Fruit fly (Drosophila melanogaster): Measurements from ENCODE around the gene CG14687.

CG14687 gene

dm6 chr3R:10760966-10761855 is 31.5 kb upstream of the CG14687 start, which contains the start of the genes MED7 and Cap-H2 (continued):
- peak; percentile 74 for TF ChIP-seq CHES-1-like (GFP tag; optimal IDR thresholded peaks at IDR 0.05)
- peak; percentile 42 for TF ChIP-seq cato (GFP tag; optimal IDR thresholded peaks at IDR 0.05; ENCODE audit: borderline replicate concordance)
- TF ChIP-seq CG5180 (GFP tag; optimal IDR thresholded peaks at IDR 0.05): no peak
- no peak for TF ChIP-seq CG31365 (tag; optimal IDR thresholded peaks at IDR 0.05)
- no peak for TF ChIP-seq CkIIα-i1 (GFP tag; IDR thresholded peaks at IDR 0.05)
- peak; percentile 58 for TF ChIP-seq CG3407 (GFP tag; optimal IDR thresholded peaks at IDR 0.05)
- TF ChIP-seq Hr3 (GFP tag; optimal IDR thresholded peaks at IDR 0.05): peak; percentile 85
- peak; percentile 12 for TF ChIP-seq disco-r (GFP tag; optimal IDR thresholded peaks at IDR 0.05)
- no peak for TF ChIP-seq wek (GFP tag; optimal IDR thresholded peaks at IDR 0.05)
- TF ChIP-seq CG9215 (GFP tag; IDR thresholded peaks at IDR 0.05): peak; percentile 100
- no peak for TF ChIP-seq gce (GFP tag; IDR thresholded peaks at IDR 0.05)
- TF ChIP-seq CG8765 (GFP tag; IDR thresholded peaks at IDR 0.05): peak; percentile 72
- TF ChIP-seq zen2 (GFP tag; IDR thresholded peaks at IDR 0.05; ENCODE audit: partially characterized antibody): peak; percentile 94
- peak; percentile 98 for TF ChIP-seq inv (GFP tag; IDR thresholded peaks at IDR 0.05; ENCODE audit: partially characterized antibody)
- peak; percentile 52 for TF ChIP-seq CG10147 (GFP tag; optimal IDR thresholded peaks at IDR 0.05)
- TF ChIP-seq Jarid2 (GFP tag; optimal IDR thresholded peaks at IDR 0.05): no peak
- TF ChIP-seq CG7928 (GFP tag; optimal IDR thresholded peaks at IDR 0.05): peak; percentile 18
- peak; percentile 74 to 83 for TF ChIP-seq chif (GFP tag; optimal IDR thresholded peaks at IDR 0.05)
- TF ChIP-seq tx (GFP tag; optimal IDR thresholded peaks at IDR 0.05): peak; percentile 63
- peak; percentile 62 for TF ChIP-seq gt (GFP tag; IDR thresholded peaks at IDR 0.05)
- peak; percentile 43 for TF ChIP-seq CG9437 (GFP tag; optimal IDR thresholded peaks at IDR 0.05)
- TF ChIP-seq onecut (GFP tag; IDR thresholded peaks at IDR 0.05): peak; percentile 30; the same call in 1 of the 2 replicates
- TF ChIP-seq Eip74EF (GFP tag; optimal IDR thresholded peaks at IDR 0.05): no peak
- TF ChIP-seq fd3F (GFP tag; optimal IDR thresholded peaks at IDR 0.05): peak; percentile 57
- TF ChIP-seq vvl (GFP tag; IDR thresholded peaks at IDR 0.05): peak; percentile 88
- peak; percentile 85 for TF ChIP-seq CG34422 (GFP tag; IDR thresholded peaks at IDR 0.05)
- no peak for TF ChIP-seq CG15073 (GFP tag; optimal IDR thresholded peaks at IDR 0.05)
- peak; percentile 80 for TF ChIP-seq CG1603 (tag; optimal IDR thresholded peaks at IDR 0.05)
- TF ChIP-seq H15 (GFP tag; IDR thresholded peaks at IDR 0.05): peak; percentile 73; the same call in 2 of the 3 replicates
- peak; percentile 40; the same call in 1 of the 3 replicates for TF ChIP-seq otp (GFP tag; IDR thresholded peaks at IDR 0.05)
- peak; percentile 87 for TF ChIP-seq Hsf (GFP tag; optimal IDR thresholded peaks at IDR 0.05)
- no peak for TF ChIP-seq nom (GFP tag; optimal IDR thresholded peaks at IDR 0.05)
- TF ChIP-seq CG4854 (GFP tag; optimal IDR thresholded peaks at IDR 0.05): peak; percentile 76
- TF ChIP-seq ab (GFP tag; optimal IDR thresholded peaks at IDR 0.05): peak; percentile 42
- TF ChIP-seq lbe (GFP tag; optimal IDR thresholded peaks at IDR 0.05): peak; percentile 69
- TF ChIP-seq zfh2 (GFP tag; optimal IDR thresholded peaks at IDR 0.05): peak; percentile 79
- TF ChIP-seq MBD-R2 (GFP tag; IDR thresholded peaks at IDR 0.05): peak; percentile 91
- TF ChIP-seq TFAM (GFP tag; optimal IDR thresholded peaks at IDR 0.05): no peak
- peak; percentile 20 for TF ChIP-seq grn (GFP tag; optimal IDR thresholded peaks at IDR 0.05)
- no peak for TF ChIP-seq Hr39 (optimal IDR thresholded peaks at IDR 0.05)
- peak; percentile 58 for TF ChIP-seq tup (GFP tag; optimal IDR thresholded peaks at IDR 0.05)
- TF ChIP-seq E2f1 (GFP tag; IDR thresholded peaks at IDR 0.05): peak; percentile 71
- TF ChIP-seq bowl (GFP tag; IDR thresholded peaks at IDR 0.05): no peak
- TF ChIP-seq lola (GFP tag; optimal IDR thresholded peaks at IDR 0.05): peak in 2 of 3 experiments; percentile 29 to 79
- peak; percentile 65 for TF ChIP-seq Dad (GFP tag; optimal IDR thresholded peaks at IDR 0.05)
- peak; percentile 97 for TF ChIP-seq sens (GFP tag)
- peak; percentile 60 for TF ChIP-seq CG17385 (GFP tag; optimal IDR thresholded peaks at IDR 0.05)
- TF ChIP-seq CG13123 (GFP tag; optimal IDR thresholded peaks at IDR 0.05): peak; percentile 78
- no peak for TF ChIP-seq pita (GFP tag; optimal IDR thresholded peaks at IDR 0.05)
